Fruit fly (Drosophila melanogaster) whole organism, pupa: ENCODE data around the gene eRF3.

Source experiments
- CG12605 ChIP-seq: fragments of 200-800 bp; sonication (Bioruptor generic); IDR thresholded peaks from 2 replicates; pipeline ENCODE4 v1.3.6; 2022; ENCODE audit warnings: missing biosample characterization, missing genetic modification characterization
- CG13204 ChIP-seq: fragments of 200-800 bp; sonication (Bioruptor generic); optimal IDR thresholded peaks from 2 replicates; lab custom pipeline; 2018; ENCODE audit warnings: missing biosample characterization, mild to moderate bottlenecking, missing genetic modification characterization, moderate library complexity
- CG14655 ChIP-seq: fragments of 200-800 bp; sonication (Bioruptor generic); optimal IDR thresholded peaks from 3 replicates; lab custom pipeline; 2017; ENCODE audit warnings: mild to moderate bottlenecking, missing biosample characterization, missing genetic modification reagents, missing genetic modification characterization
- CG17806 ChIP-seq: fragments of 200-800 bp; sonication (Bioruptor generic); optimal IDR thresholded peaks from 2 replicates; lab custom pipeline; 2018; ENCODE audit warnings: missing biosample characterization, mild to moderate bottlenecking, missing genetic modification characterization, moderate library complexity
- CG34367 ChIP-seq: fragments of 200-800 bp; sonication (Bioruptor generic); optimal IDR thresholded peaks from 2 replicates; lab custom pipeline; 2018; ENCODE audit warnings: missing biosample characterization, mild to moderate bottlenecking, missing genetic modification characterization
- CG4496 ChIP-seq: fragments of 200-800 bp; sonication (Bioruptor generic); IDR thresholded peaks from 3 replicates; pipeline ENCODE4 v1.3.6; 2022; ENCODE audit warnings: missing biosample characterization, missing genetic modification characterization
- CG8159 ChIP-seq: fragments of 200-800 bp; sonication (Bioruptor generic); optimal IDR thresholded peaks from 3 replicates; lab custom pipeline; 2018; ENCODE audit warnings: missing biosample characterization, mild to moderate bottlenecking, missing genetic modification characterization, moderate library complexity
- CG8301 ChIP-seq: fragments of 200-800 bp; sonication (Bioruptor generic); optimal IDR thresholded peaks from 2 replicates; lab custom pipeline; 2018; ENCODE audit warnings: missing biosample characterization, mild to moderate bottlenecking, missing genetic modification characterization
- D1 ChIP-seq: fragments of 200-800 bp; sonication (Bioruptor generic); optimal IDR thresholded peaks from 2 replicates; lab custom pipeline; 2018; ENCODE audit warnings: missing biosample characterization, mild to moderate bottlenecking, missing genetic modification characterization, moderate library complexity
- Pif1A ChIP-seq: fragments of 200-800 bp; sonication (Bioruptor generic); optimal IDR thresholded peaks from 3 replicates; lab custom pipeline; 2016; ENCODE audit warnings: missing biosample characterization, missing genetic modification characterization
- Pif1B ChIP-seq: fragments of 200-800 bp; sonication (Bioruptor generic); optimal IDR thresholded peaks from 3 replicates; lab custom pipeline; 2016; ENCODE audit warnings: missing biosample characterization, missing genetic modification characterization
- fd96Ca ChIP-seq: fragments of 200-800 bp; sonication (Bioruptor generic); IDR thresholded peaks from 3 replicates; pipeline ENCODE4 v1.3.6; 2022; ENCODE audit warnings: missing biosample characterization, missing genetic modification characterization
- rn ChIP-seq: fragments of 200-800 bp; sonication (Bioruptor generic); IDR thresholded peaks from 2 replicates; pipeline ENCODE4 v1.3.6; 2022; ENCODE audit warnings: missing biosample characterization, missing genetic modification characterization

- TF ChIP-seq fd96Ca (no peak), CG34367 (tag; lab: Kevin White, UChicago) (no peak), CG4496 (GFP tag; lab: Robert Waterston, UW) (no peak), Pif1A (GFP tag; lab: Kevin White, UChicago) (no peak), D1 (tag; lab: Kevin White, UChicago) (no peak), CG12605 (GFP tag; lab: Robert Waterston, UW) (no peak), rn (GFP tag; lab: Robert Waterston, UW) (no peak), CG17806 (tag; lab: Kevin White, UChicago) (no peak), CG14655 (no peak), CG8301 (tag; lab: Kevin White, UChicago) (no peak), CG13204 (GFP tag; lab: Kevin White, UChicago) (no peak), Pif1B (GFP tag; lab: Kevin White, UChicago) (no peak), CG8159 (tag; lab: Kevin White, UChicago) (no peak)
Measured at dm6 chr2L:12473583-12473982, 39.3 kb downstream of the eRF3 start.
